Fruit fly (Drosophila melanogaster): ENCODE data around the gene Gyc89Db.

Gene Gyc89Db

DNA sequence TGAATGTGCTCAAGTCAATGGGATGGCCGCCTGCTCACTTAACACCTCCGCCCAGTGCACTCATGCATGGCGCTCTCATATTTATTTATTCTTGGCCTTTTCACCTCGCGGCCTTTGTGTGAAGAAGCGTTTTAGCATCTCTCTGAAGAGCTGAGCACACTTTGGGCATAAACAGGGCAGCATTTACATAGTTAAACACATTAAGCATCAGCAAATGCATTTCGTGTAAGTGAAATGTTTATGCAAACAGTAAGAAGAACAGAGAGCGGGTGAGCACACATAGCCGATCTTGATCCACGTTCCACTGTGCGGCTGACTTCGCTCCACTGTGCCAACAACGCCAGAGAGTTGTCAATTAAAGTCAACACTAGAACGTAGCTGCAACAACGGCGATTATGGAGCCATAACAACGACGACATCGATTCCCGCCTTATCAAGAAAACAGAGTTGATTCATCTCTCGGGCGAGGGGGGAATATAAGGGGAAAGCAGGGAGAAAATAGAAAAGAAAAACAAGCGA is 47.7 kb downstream of the Gyc89Db start (continued):
- TF ChIP-seq zfh1 (GFP tag; IDR thresholded peaks at IDR 0.05) (peak; percentile 61; the same call in 2 of the 3 replicates), BEAF-32 (GFP tag; optimal IDR thresholded peaks at IDR 0.05) (no peak), CG7745 (tag; optimal IDR thresholded peaks at IDR 0.05) (peak; percentile 61), Scr (GFP tag; IDR thresholded peaks at IDR 0.05; ENCODE audit: partially characterized antibody) (no peak), CG2712 (tag; optimal IDR thresholded peaks at IDR 0.05) (peak; percentile 68), CG13775 (GFP tag; optimal IDR thresholded peaks at IDR 0.05) (peak; percentile 26), dmrt11E (tag; optimal IDR thresholded peaks at IDR 0.05) (peak; percentile 85), CG4328 (GFP tag; optimal IDR thresholded peaks at IDR 0.05) (no peak), CG4282 (GFP tag; optimal IDR thresholded peaks at IDR 0.05) (peak; percentile 15), fu2 (GFP tag; optimal IDR thresholded peaks at IDR 0.05) (no peak), CG17359 (tag; optimal IDR thresholded peaks at IDR 0.05) (peak; percentile 28)

DNA sequence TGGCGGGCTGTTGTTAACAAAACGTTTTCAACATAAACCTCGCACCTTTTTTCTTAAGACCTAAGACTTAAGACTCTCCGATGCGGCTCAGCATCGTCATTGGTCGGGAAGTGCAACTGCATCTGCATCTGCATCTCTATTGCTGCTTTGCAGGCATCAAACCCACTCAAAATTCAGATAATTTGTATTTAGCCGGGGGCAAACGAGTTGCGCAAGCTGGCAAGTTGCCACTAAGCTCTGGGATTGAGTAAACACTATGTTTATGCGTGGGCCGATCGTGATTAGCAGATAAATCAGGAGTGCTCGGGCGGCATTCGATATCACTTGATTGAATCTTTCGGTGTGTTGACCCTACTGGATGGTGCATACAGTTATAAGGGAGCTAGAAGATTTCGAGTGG is 48.6 kb downstream of the Gyc89Db start:
- peak; percentile 53; the same call in 2 of the 3 replicates for TF ChIP-seq sr (GFP tag; IDR thresholded peaks at IDR 0.05)
- no peak for TF ChIP-seq CG9876 (GFP tag; optimal IDR thresholded peaks at IDR 0.05)
- no peak for TF ChIP-seq Scr (GFP tag; IDR thresholded peaks at IDR 0.05; ENCODE audit: partially characterized antibody)
- TF ChIP-seq Rx (GFP tag; IDR thresholded peaks at IDR 0.05) = no peak
- no peak for TF ChIP-seq Atf3 (GFP tag; optimal IDR thresholded peaks at IDR 0.05)
- no peak for TF ChIP-seq CG2712 (tag; optimal IDR thresholded peaks at IDR 0.05)
- no peak for TF ChIP-seq tgo (GFP tag; IDR thresholded peaks at IDR 0.05)
- TF ChIP-seq Blimp-1 (GFP tag; optimal IDR thresholded peaks at IDR 0.05) = no peak
- TF ChIP-seq wdn (GFP tag; IDR thresholded peaks at IDR 0.05) = no peak
- TF ChIP-seq pita (GFP tag; optimal IDR thresholded peaks at IDR 0.05) = no peak
- TF ChIP-seq ac (GFP tag; optimal IDR thresholded peaks at IDR 0.05) = no peak
- no peak for TF ChIP-seq CG7372 (GFP tag; IDR thresholded peaks at IDR 0.05)
- TF ChIP-seq CG12219 (GFP tag; optimal IDR thresholded peaks at IDR 0.05) = no peak
- no peak for TF ChIP-seq D19A (tag; optimal IDR thresholded peaks at IDR 0.05)
- no peak for TF ChIP-seq Awh (GFP tag; IDR thresholded peaks at IDR 0.05)
- no peak for TF ChIP-seq Stat92E (GFP tag; optimal IDR thresholded peaks at IDR 0.05)
- TF ChIP-seq HLHmδ (GFP tag; optimal IDR thresholded peaks at IDR 0.05) = no peak
- TF ChIP-seq zen (tag; optimal IDR thresholded peaks at IDR 0.05) = peak; percentile 1
- TF ChIP-seq grn (GFP tag; optimal IDR thresholded peaks at IDR 0.05) = peak; percentile 62
- no peak for TF ChIP-seq hbn (GFP tag; IDR thresholded peaks at IDR 0.05; ENCODE audit: partially characterized antibody)
- TF ChIP-seq H2.0 (GFP tag; IDR thresholded peaks at IDR 0.05) = no peak
- no peak for TF ChIP-seq pum (GFP tag; optimal IDR thresholded peaks at IDR 0.05)
- no peak for TF ChIP-seq CG10366 (GFP tag; IDR thresholded peaks at IDR 0.05)
- no peak for TF ChIP-seq Xrp1 (GFP tag; IDR thresholded peaks at IDR 0.05)
- TF ChIP-seq onecut (GFP tag; IDR thresholded peaks at IDR 0.05) = no peak
- no peak for TF ChIP-seq Doc2 (GFP tag; IDR thresholded peaks at IDR 0.05)
- peak; percentile 47 for TF ChIP-seq Med (GFP tag)
- TF ChIP-seq pros (GFP tag; optimal IDR thresholded peaks at IDR 0.05) = peak; percentile 89
- no peak for TF ChIP-seq CG12769 (tag; optimal IDR thresholded peaks at IDR 0.05)
- no peak for TF ChIP-seq CG7839 (tag; optimal IDR thresholded peaks at IDR 0.05)
- peak; percentile 23; the same call in 1 of the 2 replicates for TF ChIP-seq vvl (GFP tag; IDR thresholded peaks at IDR 0.05)
- TF ChIP-seq Atf-2 (GFP tag; optimal IDR thresholded peaks at IDR 0.05) = no peak
- no peak for TF ChIP-seq CG30020 (tag; optimal IDR thresholded peaks at IDR 0.05)
- no peak for TF ChIP-seq CG14965 (GFP tag; optimal IDR thresholded peaks at IDR 0.05; ENCODE audit: borderline replicate concordance)
- no peak for TF ChIP-seq HHEX (GFP tag; optimal IDR thresholded peaks at IDR 0.05)
- TF ChIP-seq CG13424 (tag; optimal IDR thresholded peaks at IDR 0.05) = no peak
- no peak for TF ChIP-seq CG8478 (optimal IDR thresholded peaks at IDR 0.05)
- peak; percentile 79 for TF ChIP-seq oc (tag; optimal IDR thresholded peaks at IDR 0.05)
- TF ChIP-seq Pdp1 (GFP tag; optimal IDR thresholded peaks at IDR 0.05) = peak in 1 of 2 experiments; percentile 57
- TF ChIP-seq Nf-YB (GFP tag; optimal IDR thresholded peaks at IDR 0.05) = peak; percentile 12

All from whole organism, embryonic.